Worm (Caenorhabditis elegans): Measurements from ENCODE around the gene cogc-8.

ce11 chrIV:288027-288426 lies 47.8 kb downstream of the cogc-8 start, which contains the start of gene T21D12.14:
- TF ChIP-seq hlh-26 (GFP tag; conservative IDR thresholded peaks at IDR 0.05) (no peak), mes-4 (tag; optimal IDR thresholded peaks at IDR 0.05) (no peak), F52B5.7 (tag; optimal IDR thresholded peaks at IDR 0.05) (no peak), sea-2 (GFP tag; IDR thresholded peaks at IDR 0.05) (no peak), bed-1 (GFP tag; IDR thresholded peaks at IDR 0.05) (no peak), let-607 (tag; optimal IDR thresholded peaks at IDR 0.05) (no peak), attf-3 (GFP tag; conservative IDR thresholded peaks at IDR 0.05) (no peak), B0261.1 (tag; optimal IDR thresholded peaks at IDR 0.05) (no peak), F33H1.4 (GFP tag; IDR thresholded peaks at IDR 0.05) (no peak), snpc-4 (GFP tag; optimal IDR thresholded peaks at IDR 0.05) (no peak), snpc-4 (tag; optimal IDR thresholded peaks at IDR 0.05) (no peak), ceh-40 (GFP tag; IDR thresholded peaks at IDR 0.05) (no peak), F37B4.10 (GFP tag; IDR thresholded peaks at IDR 0.05) (no peak), gei-17 (GFP tag; optimal IDR thresholded peaks at IDR 0.05) (no peak), hmg-1.2 (GFP tag; IDR thresholded peaks at IDR 0.05) (no peak)

All from whole organism, young adult.